Fruit fly (Drosophila melanogaster) whole organism, prepupa: ENCODE data around the gene CG43675.

Experiments used
- CG6276 ChIP-seq: fragments of 200-800 bp; sonication (Bioruptor generic); optimal IDR thresholded peaks from 2 replicates; lab custom pipeline; 2017; ENCODE audit warnings: missing biosample characterization, mild to moderate bottlenecking, missing genetic modification characterization
- CG6854 ChIP-seq: fragments of 200-800 bp; sonication (Bioruptor generic); optimal IDR thresholded peaks from 2 replicates; lab custom pipeline; 2017; ENCODE audit warnings: missing biosample characterization, mild to moderate bottlenecking, missing genetic modification characterization
- Gug ChIP-seq: fragments of 200-800 bp; sonication (Bioruptor generic); IDR thresholded peaks from 2 replicates; pipeline ENCODE4 v1.3.6; 2022; ENCODE audit warnings: missing biosample characterization, missing genetic modification characterization
- Hr4 ChIP-seq: fragments of 200-800 bp; sonication (Bioruptor generic); optimal IDR thresholded peaks from 3 replicates; lab custom pipeline; 2016; ENCODE audit warnings: missing biosample characterization, missing genetic modification characterization
- Sox15 ChIP-seq: fragments of 200-800 bp; sonication (Bioruptor generic); optimal IDR thresholded peaks from 3 replicates; lab custom pipeline; 2016; ENCODE audit warnings: missing biosample characterization, missing genetic modification characterization
- dac ChIP-seq: fragments of 200-800 bp; sonication (Bioruptor generic); optimal IDR thresholded peaks from 2 replicates; lab custom pipeline; 2017; ENCODE audit warnings: missing biosample characterization, mild to moderate bottlenecking, missing genetic modification characterization
- fd85E ChIP-seq: fragments of 200-800 bp; sonication (Bioruptor generic); optimal IDR thresholded peaks from 3 replicates; lab custom pipeline; 2016; ENCODE audit warnings: missing biosample characterization, missing genetic modification characterization
- ss ChIP-seq, 2 experiments: fragments of 200-800 bp; sonication (Bioruptor generic); optimal IDR thresholded peaks; 2 replicates in 1 of 2; 3 replicates in 1 of 2; lab custom pipeline; 2017 to 2018; ENCODE audit warnings: mild to moderate bottlenecking in 2 of 2, missing biosample characterization in 2 of 2, missing genetic modification characterization in 2 of 2, moderate library complexity in 1 of 2

DNA sequence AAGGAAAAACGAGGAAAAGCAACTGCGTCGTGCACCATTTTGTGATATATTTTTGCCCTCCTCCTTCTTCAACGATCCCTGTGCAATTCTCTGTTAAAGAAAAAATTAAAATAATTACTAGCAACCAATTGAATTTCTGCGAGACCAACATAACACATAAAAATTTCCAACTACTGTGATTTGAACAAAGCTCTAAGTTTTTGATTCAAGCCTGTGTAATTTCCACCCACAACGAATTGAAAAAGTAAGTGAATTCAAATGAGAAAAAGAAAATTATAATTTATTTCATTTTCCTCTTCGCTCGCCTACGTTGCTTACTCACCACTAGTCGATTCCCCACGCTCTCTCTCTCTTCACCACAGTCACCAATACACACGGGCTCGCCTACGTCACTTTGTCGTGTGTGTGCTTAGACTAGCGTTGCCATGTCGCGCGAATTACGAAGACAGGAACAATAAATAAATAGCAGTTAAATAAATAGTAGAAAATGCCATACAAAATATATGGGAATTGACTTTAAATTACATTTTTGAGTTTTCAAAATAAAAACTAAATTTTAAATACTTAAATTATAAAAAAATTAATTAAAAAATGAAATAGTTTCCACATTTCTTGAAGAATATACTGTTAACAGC is 12.9 kb upstream of the CG43675 start:
- TF ChIP-seq dac, result no peak
- TF ChIP-seq ss (GFP tag; optimal IDR thresholded peaks at IDR 0.05; lab: Kevin White, UChicago), result peak in 1 of 2 experiments; percentile 52
- TF ChIP-seq Hr4 (GFP tag; lab: Kevin White, UChicago), result peak; percentile 17
- TF ChIP-seq fd85E (GFP tag; lab: Kevin White, UChicago), result peak; percentile 38
- no peak for TF ChIP-seq Sox15
- peak; percentile 49 for TF ChIP-seq CG6854 (GFP tag; lab: Kevin White, UChicago)
- no peak for TF ChIP-seq Gug (GFP tag; lab: Robert Waterston, UW)
- TF ChIP-seq CG6276 (GFP tag; lab: Kevin White, UChicago), result peak; percentile 10
